Fruit fly (Drosophila melanogaster): ENCODE data around the gene PGRP-SB2.

The PGRP-SB2 gene

dm6 chr3L:16769866-16770265 is 43.5 kb downstream of the PGRP-SB2 start:
- TF ChIP-seq Lim3 (GFP tag; IDR thresholded peaks at IDR 0.05) (no peak), Mad (GFP tag; optimal IDR thresholded peaks at IDR 0.05) (no peak), lola (GFP tag; optimal IDR thresholded peaks at IDR 0.05) (no peak), z (GFP tag; IDR thresholded peaks at IDR 0.05) (no peak), NfI (GFP tag; optimal IDR thresholded peaks at IDR 0.05) (peak; percentile 31), HmgD (GFP tag; optimal IDR thresholded peaks at IDR 0.05) (no peak), insv (GFP tag; optimal IDR thresholded peaks at IDR 0.05) (peak in 1 of 2 experiments; percentile 70), Atf3 (GFP tag; optimal IDR thresholded peaks at IDR 0.05) (no peak), CG13624 (GFP tag; optimal IDR thresholded peaks at IDR 0.05) (no peak), Side (GFP tag; optimal IDR thresholded peaks at IDR 0.05) (peak; percentile 32), hth (optimal IDR thresholded peaks at IDR 0.05) (no peak), CG7839 (tag; optimal IDR thresholded peaks at IDR 0.05) (no peak), CG12236 (GFP tag; optimal IDR thresholded peaks at IDR 0.05) (no peak), CG8359 (GFP tag; optimal IDR thresholded peaks at IDR 0.05; ENCODE audit: borderline replicate concordance) (peak; percentile 52), CG10274 (GFP tag; optimal IDR thresholded peaks at IDR 0.05) (no peak), Sry-δ (GFP tag; optimal IDR thresholded peaks at IDR 0.05) (no peak), Hmx (GFP tag; optimal IDR thresholded peaks at IDR 0.05) (no peak), CG18764 (GFP tag; optimal IDR thresholded peaks at IDR 0.05) (no peak), danr (GFP tag; IDR thresholded peaks at IDR 0.05) (no peak), CG18599 (GFP tag; optimal IDR thresholded peaks at IDR 0.05) (no peak), gfzf (GFP tag; optimal IDR thresholded peaks at IDR 0.05) (no peak), ato (GFP tag; IDR thresholded peaks at IDR 0.05; ENCODE audit: partially characterized antibody) (no peak), Ptx1 (GFP tag; IDR thresholded peaks at IDR 0.05) (peak; percentile 21; the same call in 1 of the 2 replicates), CG7786 (GFP tag; optimal IDR thresholded peaks at IDR 0.05) (no peak), sd (tag; optimal IDR thresholded peaks at IDR 0.05) (no peak), CG11456 (GFP tag; IDR thresholded peaks at IDR 0.05) (no peak), fd96Cb (tag; optimal IDR thresholded peaks at IDR 0.05) (no peak), CG13894 (tag; optimal IDR thresholded peaks at IDR 0.05) (no peak), amos (GFP tag; IDR thresholded peaks at IDR 0.05; ENCODE audit: partially characterized antibody) (no peak), CG4617 (GFP tag; optimal IDR thresholded peaks at IDR 0.05; ENCODE audit: borderline replicate concordance) (no peak), Nf-YA (GFP tag; IDR thresholded peaks at IDR 0.05) (no peak), odd (GFP tag; optimal IDR thresholded peaks at IDR 0.05) (peak; percentile 14), ranshi (GFP tag; IDR thresholded peaks at IDR 0.05) (no peak), Hr78 (GFP tag; optimal IDR thresholded peaks at IDR 0.05) (no peak), CG34224 (GFP tag; IDR thresholded peaks at IDR 0.05; ENCODE audit: partially characterized antibody) (no peak), Ada2b (GFP tag; IDR thresholded peaks at IDR 0.05) (peak; percentile 7; the same call in 1 of the 2 replicates), Ssrp (tag; optimal IDR thresholded peaks at IDR 0.05) (no peak), GATAe (GFP tag; conservative IDR thresholded peaks at IDR 0.05) (no peak), CG15514 (GFP tag; optimal IDR thresholded peaks at IDR 0.05) (peak; percentile 12), Hsf (GFP tag; optimal IDR thresholded peaks at IDR 0.05) (peak; percentile 23), CG10366 (GFP tag; IDR thresholded peaks at IDR 0.05) (no peak), h (optimal IDR thresholded peaks at IDR 0.05) (peak; percentile 42), chinmo (GFP tag; IDR thresholded peaks at IDR 0.05; ENCODE audit: partially characterized antibody) (0 out of 4 replicates have a peak, but pooled peaks have one; percentile 67), schlank (tag; optimal IDR thresholded peaks at IDR 0.05) (no peak), p53 (GFP tag; optimal IDR thresholded peaks at IDR 0.05) (no peak), dpn (GFP tag; optimal IDR thresholded peaks at IDR 0.05) (no peak), CG11398 (GFP tag; optimal IDR thresholded peaks at IDR 0.05) (no peak), Awh (GFP tag; IDR thresholded peaks at IDR 0.05) (peak; percentile 34; the same call in 1 of the 2 replicates), HLH4C (GFP tag; IDR thresholded peaks at IDR 0.05; ENCODE audit: partially characterized antibody) (no peak), Dip3 (GFP tag; optimal IDR thresholded peaks at IDR 0.05) (no peak), so (GFP tag; IDR thresholded peaks at IDR 0.05) (peak; percentile 50; the same call in 1 of the 3 replicates)
